Fruit fly (Drosophila melanogaster): Measurements from ENCODE around the gene TTLL15.
A peak's percentile ranks its signal among the peaks of the same experiment; 100 is the strongest.

Gene TTLL15

DNA sequence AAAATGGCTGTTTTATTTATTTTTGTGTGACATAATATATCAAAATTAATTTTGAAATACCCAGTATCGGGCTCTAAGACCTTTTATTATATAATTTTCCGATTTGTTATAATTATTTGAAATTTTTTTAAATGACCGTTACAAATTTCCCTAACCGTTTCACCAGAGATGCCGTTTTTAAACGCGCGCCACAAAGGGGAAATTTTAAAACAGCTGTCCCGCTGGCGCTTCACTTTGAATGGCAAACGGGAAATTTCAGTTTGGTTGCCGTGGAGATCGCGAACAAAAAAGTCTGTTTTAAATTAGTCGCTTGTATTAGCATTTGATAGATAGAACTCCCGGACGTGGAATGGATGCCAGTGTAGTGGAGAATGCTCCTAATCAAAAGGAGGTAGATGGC is at the start of gene TTLL15, which contains the start of gene CG14693:
TTLL15 (plus strand) TSS at position 257 of the 400 bp plus-strand sequence.
CG14693 (minus strand) TSS at position 16 of the 400 bp plus-strand sequence.
- peak; percentile 82 for TF ChIP-seq kay (GFP tag; ENCODE audit: borderline replicate concordance)
- no peak for TF ChIP-seq cnc (optimal IDR thresholded peaks at IDR 0.05)

DNA sequence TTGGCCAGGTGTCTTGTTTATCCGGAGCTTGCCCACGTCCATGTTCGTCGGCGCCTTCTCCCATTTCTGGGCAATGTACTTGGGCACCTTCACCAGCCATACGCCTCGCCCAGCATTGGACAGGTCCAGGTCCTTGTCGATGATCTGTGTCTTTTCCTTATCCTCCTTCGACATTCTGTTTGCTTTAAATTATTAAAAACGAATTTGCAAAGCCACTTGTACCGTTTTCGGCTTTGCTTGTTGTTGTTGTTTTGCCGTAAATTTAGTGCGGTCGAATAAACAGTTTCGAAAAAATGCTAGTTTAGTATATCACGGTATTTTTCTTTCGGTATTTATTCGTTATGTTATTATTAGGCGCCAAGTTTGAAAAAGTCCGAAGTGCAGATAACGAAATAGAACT is 47.6 kb upstream of the TTLL15 start, which contains the start of gene TfIIFbeta:
TfIIFbeta (minus strand) TSS at position 279 of the 400 bp plus-strand sequence.
- no peak for TF ChIP-seq Crg-1 (GFP tag; optimal IDR thresholded peaks at IDR 0.05)

- TF ChIP-seq Clk (GFP tag; optimal IDR thresholded peaks at IDR 0.05) (no peak), CG1620 (GFP tag; optimal IDR thresholded peaks at IDR 0.05) (no peak), CG7045 (GFP tag; optimal IDR thresholded peaks at IDR 0.05) (no peak), tj (GFP tag; optimal IDR thresholded peaks at IDR 0.05) (no peak), Mnt (GFP tag; optimal IDR thresholded peaks at IDR 0.05) (no peak), Crg-1 (GFP tag; optimal IDR thresholded peaks at IDR 0.05) (no peak), CG11617 (GFP tag; optimal IDR thresholded peaks at IDR 0.05) (no peak), CG5204 (GFP tag; optimal IDR thresholded peaks at IDR 0.05) (no peak), kay (GFP tag; ENCODE audit: borderline replicate concordance) (no peak), cic (GFP tag; optimal IDR thresholded peaks at IDR 0.05) (no peak), Hr96 (GFP tag; optimal IDR thresholded peaks at IDR 0.05) (no peak), cnc (optimal IDR thresholded peaks at IDR 0.05) (no peak), pad (GFP tag; optimal IDR thresholded peaks at IDR 0.05) (no peak), toe (GFP tag; optimal IDR thresholded peaks at IDR 0.05) (no peak), CG14711 (tag; optimal IDR thresholded peaks at IDR 0.05) (no peak), CG33017 (tag; optimal IDR thresholded peaks at IDR 0.05) (no peak), CG7101 (tag; optimal IDR thresholded peaks at IDR 0.05) (no peak), CG12768 (GFP tag; optimal IDR thresholded peaks at IDR 0.05) (no peak), ovo (GFP tag; optimal IDR thresholded peaks at IDR 0.05) (no peak), bab1 (GFP tag; optimal IDR thresholded peaks at IDR 0.05) (no peak)
These were observed 39.8 kb upstream of the TTLL15 start for dm6 chr3R:10775246-10775645.

DNA sequence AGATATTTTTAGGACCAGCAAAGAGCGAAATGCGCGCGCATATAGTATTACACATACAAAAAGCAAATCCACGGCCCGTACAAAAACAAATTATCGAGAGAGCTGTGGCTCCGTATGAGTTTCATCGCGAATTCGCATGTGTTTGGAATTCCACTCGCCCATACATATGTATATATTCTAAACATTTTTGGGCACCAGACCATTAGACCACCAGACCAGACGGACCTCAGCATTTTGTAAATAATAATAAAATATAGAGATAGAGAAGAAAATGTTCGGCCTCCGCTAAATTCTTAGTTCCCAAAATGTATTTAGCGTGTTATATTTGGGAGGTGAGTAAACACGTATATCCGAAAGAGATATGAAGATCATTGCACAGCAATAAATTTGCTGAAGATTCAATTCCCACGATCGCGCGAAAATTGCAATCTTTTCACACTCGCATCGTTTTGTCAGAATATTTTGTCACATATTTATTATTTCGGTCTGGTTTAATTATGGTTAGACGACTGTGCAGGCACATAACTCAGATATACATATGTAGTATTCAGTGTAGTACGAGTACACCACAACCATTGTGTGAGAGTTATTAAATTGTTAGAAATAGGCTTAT is 38.9 kb upstream of the TTLL15 start:
- TF ChIP-seq pad (GFP tag; optimal IDR thresholded peaks at IDR 0.05) (no peak), CG1620 (GFP tag; optimal IDR thresholded peaks at IDR 0.05) (no peak), Crg-1 (GFP tag; optimal IDR thresholded peaks at IDR 0.05) (no peak), Hr96 (GFP tag; optimal IDR thresholded peaks at IDR 0.05) (no peak)

DNA sequence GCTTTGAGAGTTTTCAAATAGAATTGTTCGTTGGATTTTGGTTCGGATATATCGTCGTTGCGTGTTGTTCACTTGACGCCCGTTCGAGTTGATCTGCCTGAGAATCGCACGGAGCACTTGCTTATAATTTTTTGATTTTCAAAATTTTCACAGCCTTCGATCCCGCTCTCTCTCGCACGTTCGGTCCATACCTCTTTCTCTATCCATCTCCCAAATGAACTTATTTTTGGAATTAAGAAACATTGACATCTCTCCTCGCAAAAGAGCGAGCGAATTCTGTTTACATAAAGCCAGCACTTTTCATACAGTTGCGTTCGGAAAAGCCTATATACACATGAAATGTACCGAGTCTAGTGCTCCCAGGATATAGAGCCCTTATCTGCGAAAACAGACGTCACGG is 37.8 kb upstream of the TTLL15 start, which contains the start of the genes CG45076, CG45078 and fau:
CG45076 (minus strand) TSS at position 101 of the 400 bp plus-strand sequence.
CG45078 (minus strand) TSS at position 101 of the 400 bp plus-strand sequence.
fau (minus strand) TSS at position 101 of the 400 bp plus-strand sequence.
- TF ChIP-seq CG33017 (tag; optimal IDR thresholded peaks at IDR 0.05) (no peak), cnc (optimal IDR thresholded peaks at IDR 0.05) (no peak), CG1620 (GFP tag; optimal IDR thresholded peaks at IDR 0.05) (no peak), Mnt (GFP tag; optimal IDR thresholded peaks at IDR 0.05) (no peak), Clk (GFP tag; optimal IDR thresholded peaks at IDR 0.05) (no peak), CG7045 (GFP tag; optimal IDR thresholded peaks at IDR 0.05) (no peak), tj (GFP tag; optimal IDR thresholded peaks at IDR 0.05) (no peak), CG5204 (GFP tag; optimal IDR thresholded peaks at IDR 0.05) (no peak), CG12768 (GFP tag; optimal IDR thresholded peaks at IDR 0.05) (no peak), CG14711 (tag; optimal IDR thresholded peaks at IDR 0.05) (no peak), CG7101 (tag; optimal IDR thresholded peaks at IDR 0.05) (no peak), CG11617 (GFP tag; optimal IDR thresholded peaks at IDR 0.05) (no peak), cic (GFP tag; optimal IDR thresholded peaks at IDR 0.05) (no peak), kay (GFP tag; ENCODE audit: borderline replicate concordance) (no peak), toe (GFP tag; optimal IDR thresholded peaks at IDR 0.05) (no peak), Crg-1 (GFP tag; optimal IDR thresholded peaks at IDR 0.05) (no peak), bab1 (GFP tag; optimal IDR thresholded peaks at IDR 0.05) (no peak), Hr96 (GFP tag; optimal IDR thresholded peaks at IDR 0.05) (no peak), pad (GFP tag; optimal IDR thresholded peaks at IDR 0.05) (no peak)

DNA sequence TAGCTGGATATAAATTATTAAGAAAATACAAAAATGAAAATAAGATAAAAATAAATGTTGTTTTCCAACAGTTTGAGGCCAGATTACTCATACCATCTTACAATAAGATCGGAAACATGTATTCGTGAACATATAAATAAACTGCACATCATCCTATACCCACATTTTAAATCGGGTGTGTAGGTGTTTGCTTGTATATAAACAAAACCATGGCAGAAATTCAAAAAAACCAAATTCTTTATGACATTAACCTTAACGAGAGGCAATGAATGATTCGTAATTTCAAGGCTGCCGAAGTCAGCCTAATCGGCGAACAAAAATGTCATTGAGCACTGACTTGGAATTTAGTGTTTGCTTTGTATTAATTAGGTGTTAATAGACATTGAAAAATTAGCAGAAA is 36.9 kb upstream of the TTLL15 start:
- TF ChIP-seq toe (GFP tag; optimal IDR thresholded peaks at IDR 0.05): no peak
- no peak for TF ChIP-seq Mnt (GFP tag; optimal IDR thresholded peaks at IDR 0.05)
- TF ChIP-seq Hr96 (GFP tag; optimal IDR thresholded peaks at IDR 0.05): no peak
- TF ChIP-seq CG11617 (GFP tag; optimal IDR thresholded peaks at IDR 0.05): no peak
- TF ChIP-seq CG33017 (tag; optimal IDR thresholded peaks at IDR 0.05): no peak
- no peak for TF ChIP-seq cic (GFP tag; optimal IDR thresholded peaks at IDR 0.05)
- TF ChIP-seq CG7045 (GFP tag; optimal IDR thresholded peaks at IDR 0.05): no peak
- no peak for TF ChIP-seq Crg-1 (GFP tag; optimal IDR thresholded peaks at IDR 0.05)

DNA sequence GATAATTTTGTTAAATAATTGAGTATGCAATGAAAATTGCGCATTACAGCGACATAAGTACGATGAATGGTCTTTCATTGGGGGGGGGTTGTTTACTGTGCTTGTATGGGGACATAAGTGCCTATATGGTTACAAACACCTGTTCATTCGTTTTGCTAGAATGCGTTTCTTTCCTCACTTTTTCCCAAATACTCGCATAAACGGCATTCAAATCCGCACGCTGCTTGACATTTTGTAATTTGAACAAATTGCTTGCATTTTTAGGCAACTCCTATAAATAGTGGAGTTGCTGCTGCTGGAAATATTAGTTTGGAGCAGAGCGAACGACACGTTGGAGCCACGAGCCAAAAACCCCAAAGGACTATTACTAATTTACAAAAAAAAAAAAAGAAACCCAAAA is 35.8 kb upstream of the TTLL15 start, which contains the start of gene Desi:
Desi (plus strand) TSS at position 301 of the 400 bp plus-strand sequence.
- TF ChIP-seq kay (GFP tag; ENCODE audit: borderline replicate concordance) (no peak), Crg-1 (GFP tag; optimal IDR thresholded peaks at IDR 0.05) (no peak), CG33017 (tag; optimal IDR thresholded peaks at IDR 0.05) (no peak), CG7045 (GFP tag; optimal IDR thresholded peaks at IDR 0.05) (no peak), CG11617 (GFP tag; optimal IDR thresholded peaks at IDR 0.05) (no peak), Clk (GFP tag; optimal IDR thresholded peaks at IDR 0.05) (no peak), toe (GFP tag; optimal IDR thresholded peaks at IDR 0.05) (no peak), Mnt (GFP tag; optimal IDR thresholded peaks at IDR 0.05) (no peak), Hr96 (GFP tag; optimal IDR thresholded peaks at IDR 0.05) (no peak), CG7101 (tag; optimal IDR thresholded peaks at IDR 0.05) (no peak), CG1620 (GFP tag; optimal IDR thresholded peaks at IDR 0.05) (no peak)

All from whole organism, adult.